Fruit fly (Drosophila melanogaster) whole organism, embryonic: Measurements from ENCODE around the gene CG7149.

Experiments used
- Abd-B ChIP-seq: fragments of 200-800 bp; sonication (Bioruptor generic); optimal IDR thresholded peaks from 2 replicates; lab custom pipeline; 2018; ENCODE audit warnings: missing biosample characterization, mild to moderate bottlenecking, missing genetic modification characterization, moderate library complexity
- CG10209 ChIP-seq: fragments of 200-800 bp; sonication (Bioruptor generic); optimal IDR thresholded peaks from 3 replicates; lab custom pipeline; 2017; ENCODE audit warnings: missing biosample characterization, mild to moderate bottlenecking, missing genetic modification characterization, missing genetic modification reagents
- CG11398 ChIP-seq: fragments of 200-800 bp; sonication (Bioruptor generic); optimal IDR thresholded peaks from 2 replicates; lab custom pipeline; 2016; ENCODE audit warnings: missing biosample characterization, missing genetic modification characterization
- CG12236 ChIP-seq: fragments of 200-800 bp; sonication (Bioruptor generic); optimal IDR thresholded peaks from 2 replicates; lab custom pipeline; 2016; ENCODE audit warnings: missing biosample characterization, missing genetic modification characterization
- CG12391 ChIP-seq: fragments of 200-800 bp; sonication (Bioruptor generic); optimal IDR thresholded peaks from 3 replicates; lab custom pipeline; 2018; ENCODE audit warnings: missing biosample characterization, mild to moderate bottlenecking, missing genetic modification characterization, moderate library complexity
- CG13775 ChIP-seq: fragments of 200-800 bp; sonication (Bioruptor generic); optimal IDR thresholded peaks from 3 replicates; lab custom pipeline; 2017; ENCODE audit warnings: missing biosample characterization, mild to moderate bottlenecking, missing genetic modification characterization
- CG14710 ChIP-seq: fragments of 200-800 bp; sonication (Bioruptor generic); optimal IDR thresholded peaks from 3 replicates; lab custom pipeline; 2019; ENCODE audit warnings: missing biosample characterization, mild to moderate bottlenecking, missing genetic modification characterization, moderate library complexity
- CG16779 ChIP-seq: fragments of 200-800 bp; sonication (Bioruptor generic); IDR thresholded peaks from 2 replicates; pipeline ENCODE4 v1.3.6; 2022; ENCODE audit warnings: missing biosample characterization, missing genetic modification characterization
- CG17612 ChIP-seq: fragments of 200-800 bp; sonication (Bioruptor generic); IDR thresholded peaks from 2 replicates; pipeline ENCODE4 v1.3.6; 2022; ENCODE audit warnings: missing biosample characterization, missing genetic modification characterization
- CG31365 ChIP-seq: fragments of 200-800 bp; sonication (Bioruptor generic); optimal IDR thresholded peaks from 2 replicates; lab custom pipeline; 2018; ENCODE audit warnings: missing biosample characterization, mild to moderate bottlenecking, missing genetic modification characterization
- CG6254 ChIP-seq: fragments of 200-800 bp; sonication (Bioruptor generic); optimal IDR thresholded peaks from 3 replicates; lab custom pipeline; 2017; ENCODE audit warnings: mild to moderate bottlenecking, missing biosample characterization, missing genetic modification reagents, missing genetic modification characterization
- CG9437 ChIP-seq: fragments of 200-800 bp; sonication (Bioruptor generic); optimal IDR thresholded peaks from 2 replicates; lab custom pipeline; 2018; ENCODE audit warnings: missing biosample characterization, mild to moderate bottlenecking, missing genetic modification characterization
- CG9797 ChIP-seq: fragments of 200-800 bp; sonication (Bioruptor generic); optimal IDR thresholded peaks from 3 replicates; lab custom pipeline; 2018; ENCODE audit warnings: missing biosample characterization, mild to moderate bottlenecking, missing genetic modification characterization
- D ChIP-seq, 2 experiments: fragments of 200-800 bp in 1 of 2; fragments of >200 bp in 1 of 2; sonication (Bioruptor generic) in 1 of 2; optimal IDR thresholded peaks; 2 replicates in 1 of 2; 3 replicates in 1 of 2; lab custom pipeline; 2017; ENCODE audit warnings: mild to moderate bottlenecking in 1 of 2, missing biosample characterization in 1 of 2, missing genetic modification characterization in 1 of 2, missing genetic modification reagents in 1 of 2
- Deaf1 ChIP-seq: fragments of 200-800 bp; optimal IDR thresholded peaks from 3 replicates; lab custom pipeline; 2019; ENCODE audit warnings: missing biosample characterization, mild to moderate bottlenecking, missing genetic modification characterization, moderate library complexity
- Dip2 ChIP-seq: fragments of 200-800 bp; sonication (Bioruptor generic); IDR thresholded peaks from 2 replicates; pipeline ENCODE4 v1.3.6; 2022; ENCODE audit warnings: missing biosample characterization, missing genetic modification characterization
- Dip3 ChIP-seq: fragments of 200-800 bp; sonication (Bioruptor generic); optimal IDR thresholded peaks from 3 replicates; lab custom pipeline; 2016; ENCODE audit warnings: missing biosample characterization, missing genetic modification characterization
- Ets65A ChIP-seq: fragments of 200-800 bp; sonication (Bioruptor generic); peaks from one replicate; lab custom pipeline; 2016; ENCODE audit warnings: missing biosample characterization, missing genetic modification characterization
- HLH3B ChIP-seq: fragments of 200-800 bp; sonication (Bioruptor generic); IDR thresholded peaks from 2 replicates; pipeline ENCODE4 v1.3.6; 2022; ENCODE audit warnings: missing biosample characterization, missing genetic modification characterization
- Hr3 ChIP-seq: fragments of 200-800 bp; sonication (Bioruptor generic); optimal IDR thresholded peaks from 3 replicates; lab custom pipeline; 2016; ENCODE audit warnings: missing biosample characterization, missing genetic modification characterization
- NfI ChIP-seq: fragments of 200-800 bp; sonication (Bioruptor generic); optimal IDR thresholded peaks from 3 replicates; lab custom pipeline; 2018; ENCODE audit warnings: missing biosample characterization, mild to moderate bottlenecking, missing genetic modification characterization, moderate library complexity
- Oli ChIP-seq: fragments of 200-800 bp; sonication (Bioruptor generic); optimal IDR thresholded peaks from 2 replicates; lab custom pipeline; 2018; ENCODE audit warnings: missing biosample characterization, mild to moderate bottlenecking, missing genetic modification characterization, moderate library complexity
- Pdp1 ChIP-seq, 2 experiments: fragments of 200-800 bp; sonication (Bioruptor generic); optimal IDR thresholded peaks; 3 replicates each; lab custom pipeline; 2016; ENCODE audit warnings: missing biosample characterization in 2 of 2, missing genetic modification characterization in 2 of 2, mild to moderate bottlenecking in 1 of 2, moderate library complexity in 1 of 2
- Tbp ChIP-seq: fragments of >200 bp; optimal IDR thresholded peaks from 2 replicates; lab custom pipeline; 2018; ENCODE audit warnings: missing biosample characterization, missing genetic modification characterization
- amos ChIP-seq: fragments of 200-800 bp; sonication (Bioruptor generic); IDR thresholded peaks from 2 replicates; pipeline ENCODE4 v1.3.6; 2022; ENCODE audit warnings: missing biosample characterization, missing genetic modification characterization; ENCODE audit not compliant: partially characterized antibody
- ase ChIP-seq: fragments of 200-800 bp; sonication (Bioruptor generic); IDR thresholded peaks from 3 replicates; pipeline ENCODE4 v1.3.6; 2022; ENCODE audit warnings: missing biosample characterization, missing genetic modification characterization
- exex ChIP-seq: fragments of 200-800 bp; sonication (Bioruptor generic); optimal IDR thresholded peaks from 4 replicates; lab custom pipeline; 2018; ENCODE audit warnings: missing biosample characterization, mild to moderate bottlenecking, missing genetic modification characterization, moderate library complexity
- eyg ChIP-seq: fragments of 200-800 bp; sonication (Bioruptor generic); optimal IDR thresholded peaks from 3 replicates; lab custom pipeline; 2016; ENCODE audit warnings: missing biosample characterization, missing genetic modification characterization
- gfzf ChIP-seq: fragments of 200-800 bp; sonication (Bioruptor generic); optimal IDR thresholded peaks from 2 replicates; lab custom pipeline; 2016; ENCODE audit warnings: missing biosample characterization, mild to moderate bottlenecking, missing genetic modification characterization, moderate library complexity
- her ChIP-seq: fragments of 200-800 bp; sonication (Bioruptor generic); optimal IDR thresholded peaks from 2 replicates; lab custom pipeline; 2016; ENCODE audit warnings: missing biosample characterization, missing genetic modification characterization
- hkb ChIP-seq, 2 experiments: fragments of 200-800 bp in 1 of 2; fragments of >200 bp in 1 of 2; sonication (Bioruptor generic) in 1 of 2; IDR thresholded peaks in 1 of 2; optimal IDR thresholded peaks in 1 of 2; 2 replicates each; pipeline versions ENCODE4 v1.3.6 to Lab custom; 2017 to 2022; ENCODE audit warnings: missing biosample characterization in 1 of 2, missing genetic modification characterization in 1 of 2
- insv ChIP-seq, 2 experiments: fragments of 200-800 bp; sonication (Bioruptor generic); optimal IDR thresholded peaks; 3 replicates each; lab custom pipeline; 2016 to 2018; ENCODE audit warnings: missing biosample characterization in 2 of 2, missing genetic modification characterization in 2 of 2
- nerfin-1 ChIP-seq: fragments of 200-800 bp; sonication (Bioruptor generic); optimal IDR thresholded peaks from 3 replicates; lab custom pipeline; 2019; ENCODE audit warnings: missing biosample characterization, mild to moderate bottlenecking, missing genetic modification characterization, moderate library complexity
- nmo ChIP-seq: fragments of 200-800 bp; sonication (Bioruptor generic); optimal IDR thresholded peaks from 2 replicates; lab custom pipeline; 2018; ENCODE audit warnings: missing biosample characterization, mild to moderate bottlenecking, missing genetic modification characterization, moderate library complexity
- org-1 ChIP-seq: fragments of 200-800 bp; sonication (Bioruptor generic); optimal IDR thresholded peaks from 2 replicates; lab custom pipeline; 2017; ENCODE audit warnings: missing biosample characterization, missing genetic modification characterization
- pzg ChIP-seq: fragments of 200-800 bp; sonication (Bioruptor generic); optimal IDR thresholded peaks from 3 replicates; lab custom pipeline; 2018; ENCODE audit warnings: missing biosample characterization, mild to moderate bottlenecking, missing genetic modification characterization, moderate library complexity
- rib ChIP-seq: fragments of 200-800 bp; sonication (Bioruptor generic); IDR thresholded peaks from 2 replicates; pipeline ENCODE4 v1.3.6; 2022; ENCODE audit warnings: missing biosample characterization, missing genetic modification characterization
- tna ChIP-seq: fragments of 200-800 bp; sonication (Bioruptor generic); IDR thresholded peaks from 2 replicates; pipeline ENCODE4 v1.3.6; 2022; ENCODE audit warnings: missing biosample characterization, missing genetic modification characterization; ENCODE audit not compliant: partially characterized antibody

Gene CG7149

dm6 chr2L:7821279-7821848, 31.0 kb upstream of the CG7149 start (continued):
- TF ChIP-seq D (optimal IDR thresholded peaks at IDR 0.05; lab: Kevin White, UChicago) (no peak), D (GFP tag; optimal IDR thresholded peaks at IDR 0.05; lab: Kevin White, UChicago) (peak; percentile 40), her (GFP tag; lab: Kevin White, UChicago) (peak; percentile 64), org-1 (GFP tag; lab: Kevin White, UChicago) (no peak), nmo (GFP tag; lab: Kevin White, UChicago) (peak; percentile 40), Oli (tag; lab: Kevin White, UChicago) (peak; percentile 15), amos (peak; percentile 82), CG10209 (GFP tag; lab: Kevin White, UChicago) (peak; percentile 3), gfzf (GFP tag; lab: Kevin White, UChicago) (peak; percentile 20), ase (GFP tag; lab: Robert Waterston, UW) (no peak), Tbp (GFP tag; lab: Kevin White, UChicago) (no peak), Hr3 (GFP tag; lab: Kevin White, UChicago) (peak; percentile 50), Dip3 (GFP tag; lab: Kevin White, UChicago) (peak; percentile 53), pzg (GFP tag; lab: Kevin White, UChicago) (peak; percentile 64), HLH3B (GFP tag; lab: Robert Waterston, UW) (0 out of 2 replicates have a peak, but pooled peaks have one; percentile 48)

DNA sequence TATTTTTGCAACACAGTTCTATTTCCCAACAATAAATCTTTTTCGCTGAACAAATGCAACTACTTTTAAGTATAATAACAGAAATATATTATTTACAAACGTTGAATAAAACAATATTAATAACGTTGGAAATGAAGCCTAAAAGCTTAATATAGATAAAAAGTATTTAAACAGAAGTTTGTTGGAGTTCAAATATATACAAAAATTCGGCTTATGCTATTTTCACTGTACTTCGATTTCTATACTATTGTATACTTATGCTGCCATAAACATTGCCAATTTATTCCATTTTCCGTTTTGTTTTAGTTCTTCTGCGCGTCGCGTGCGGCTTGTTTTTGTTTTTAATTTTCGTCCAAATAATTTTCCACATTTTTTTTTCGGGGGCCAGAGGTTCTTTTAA, 30.5 kb upstream of the CG7149 start, which contains the start of gene CG7115:
Gene CG7115, plus strand, starts transcription at position 301 of the 400 bp plus-strand sequence.
- no peak for TF ChIP-seq CG6254
- no peak for TF ChIP-seq eyg (GFP tag; lab: Kevin White, UChicago)
- TF ChIP-seq CG12391 (tag; lab: Kevin White, UChicago) = no peak
- TF ChIP-seq insv (GFP tag; optimal IDR thresholded peaks at IDR 0.05; lab: Kevin White, UChicago) = no peak
- TF ChIP-seq NfI (GFP tag; lab: Kevin White, UChicago) = no peak
- TF ChIP-seq Tbp (GFP tag; lab: Kevin White, UChicago) = no peak
- TF ChIP-seq nerfin-1 = no peak
- TF ChIP-seq Abd-B (GFP tag; lab: Kevin White, UChicago) = no peak
- no peak for TF ChIP-seq Dip2
- no peak for TF ChIP-seq hkb (optimal IDR thresholded peaks at IDR 0.05; lab: Kevin White, UChicago)
- no peak for TF ChIP-seq hkb (GFP tag; IDR thresholded peaks at IDR 0.05; lab: Robert Waterston, UW)
- no peak for TF ChIP-seq CG9797 (GFP tag; lab: Kevin White, UChicago)
- no peak for TF ChIP-seq CG16779
- no peak for TF ChIP-seq Ets65A (GFP tag; lab: Kevin White, UChicago)
- TF ChIP-seq exex = no peak
- TF ChIP-seq CG31365 (tag; lab: Kevin White, UChicago) = no peak
- no peak for TF ChIP-seq CG13775
- no peak for TF ChIP-seq CG17612 (GFP tag; lab: Robert Waterston, UW)
- no peak for TF ChIP-seq Deaf1 (tag; lab: Kevin White, UChicago)
- TF ChIP-seq tna (GFP tag; lab: Robert Waterston, UW) = no peak
- TF ChIP-seq rib (GFP tag; lab: Robert Waterston, UW) = no peak

DNA sequence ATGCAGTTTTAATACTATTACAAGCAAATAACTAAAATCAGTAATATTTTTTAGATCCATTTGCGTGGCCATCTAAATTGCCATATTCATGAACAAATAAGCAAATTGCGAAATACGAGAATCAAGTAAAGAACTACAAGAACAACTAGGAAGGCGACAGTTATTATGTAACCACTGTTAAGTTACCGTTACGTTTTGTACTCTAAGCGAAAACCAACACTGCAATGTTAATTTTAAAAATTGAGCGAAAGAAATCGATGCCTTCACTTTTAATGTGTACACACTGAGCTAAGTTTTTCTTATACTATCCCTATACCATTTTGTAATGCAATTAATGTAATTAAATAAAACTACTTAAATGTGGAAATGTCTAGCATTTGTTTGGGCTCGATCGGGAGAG, 30.1 kb upstream of the CG7149 start:
- TF ChIP-seq CG9437 (GFP tag; lab: Kevin White, UChicago) (peak; percentile 60), tna (GFP tag; lab: Robert Waterston, UW) (no peak), CG14710 (peak; percentile 47), Pdp1 (GFP tag; optimal IDR thresholded peaks at IDR 0.05; lab: Kevin White, UChicago) (peak in 1 of 2 experiments; percentile 91), CG12236 (GFP tag; lab: Kevin White, UChicago) (no peak), CG11398 (GFP tag; lab: Kevin White, UChicago) (no peak)
